Worm (Caenorhabditis elegans) whole organism, early embryonic: ENCODE data around the gene srz-18.
A peak's percentile ranks its signal among the peaks of the same experiment; 100 is the strongest.

Source experiments
- B0310.2 ChIP-seq: sonication (generic microtip); optimal IDR thresholded peaks from 2 replicates; lab custom pipeline; 2016; ENCODE audit warnings: mild to moderate bottlenecking, missing genetic modification characterization, missing compliant biosample characterization
- F13C5.2 ChIP-seq: sonication (generic microtip); optimal IDR thresholded peaks from 2 replicates; lab custom pipeline; 2017; ENCODE audit warnings: mild to moderate bottlenecking, missing genetic modification characterization, inconsistent platforms, missing compliant biosample characterization
- aly-1 ChIP-seq: sonication (generic microtip); optimal IDR thresholded peaks from 2 replicates; lab custom pipeline; 2016; ENCODE audit warnings: missing genetic modification characterization, missing compliant biosample characterization
- ama-1 ChIP-seq: fragments of 150-350 bp; optimal IDR thresholded peaks from 2 replicates; lab custom pipeline; 2014
- ceh-13 ChIP-seq: fragments of 200-800 bp; sonication (Bioruptor generic); optimal IDR thresholded peaks from 2 replicates; lab custom pipeline; 2018; ENCODE audit warnings: mild to moderate bottlenecking, missing genetic modification characterization, missing compliant biosample characterization
- ceh-36 ChIP-seq: sonication (generic microtip); optimal IDR thresholded peaks from 2 replicates; lab custom pipeline; 2016; ENCODE audit warnings: missing genetic modification characterization, inconsistent platforms, missing compliant biosample characterization
- ets-7 ChIP-seq: sonication (generic microtip); optimal IDR thresholded peaks from 2 replicates; lab custom pipeline; 2016; ENCODE audit warnings: missing genotype, missing genetic modification characterization, missing compliant biosample characterization
- flt-1 ChIP-seq: fragments of 200-800 bp; sonication (Bioruptor generic); IDR thresholded peaks from 2 replicates; pipeline ENCODE4 v1.3.6; 2022; ENCODE audit warnings: missing genetic modification characterization, missing compliant biosample characterization
- hmbx-1 ChIP-seq: sonication (generic microtip); optimal IDR thresholded peaks from 2 replicates; lab custom pipeline; 2016; ENCODE audit warnings: mild to moderate bottlenecking, missing genetic modification characterization, missing compliant biosample characterization
- hmg-4 ChIP-seq: fragments of 200-800 bp; sonication (Bioruptor generic); optimal IDR thresholded peaks from 2 replicates; lab custom pipeline; 2018; ENCODE audit warnings: mild to moderate bottlenecking, missing genetic modification characterization, missing compliant biosample characterization
- hnd-1 ChIP-seq: sonication (generic microtip); optimal IDR thresholded peaks from 2 replicates; lab custom pipeline; 2016; ENCODE audit warnings: missing genetic modification characterization, missing compliant biosample characterization
- pes-1 ChIP-seq: fragments of 200-800 bp; sonication (Bioruptor generic); IDR thresholded peaks from 2 replicates; pipeline ENCODE4 v1.3.6; 2022; ENCODE audit warnings: missing genetic modification reagents, missing genetic modification characterization, missing compliant biosample characterization
- scrt-1 ChIP-seq: fragments of 200-800 bp; sonication (Bioruptor generic); IDR thresholded peaks from 2 replicates; pipeline ENCODE4 v1.3.6; 2022; ENCODE audit warnings: missing genetic modification characterization, missing compliant biosample characterization
- sea-1 ChIP-seq: fragments of 200-800 bp; sonication (Bioruptor generic); conservative IDR thresholded peaks from 2 replicates; pipeline ENCODE4 v1.3.6; 2022; ENCODE audit warnings: missing genetic modification characterization, missing compliant biosample characterization
- tbx-11 ChIP-seq: fragments of 200-800 bp; sonication (Bioruptor generic); IDR thresholded peaks from 2 replicates; pipeline ENCODE4 v1.3.6; 2022; ENCODE audit warnings: missing genetic modification characterization, missing compliant biosample characterization
- tbx-37 ChIP-seq: fragments of 200-800 bp; sonication (Bioruptor generic); conservative IDR thresholded peaks from 2 replicates; pipeline ENCODE4 v1.3.6; 2022; ENCODE audit warnings: missing genetic modification reagents, missing genetic modification characterization, missing compliant biosample characterization
- tra-4 ChIP-seq: sonication (generic microtip); optimal IDR thresholded peaks from 2 replicates; lab custom pipeline; 2017; ENCODE audit warnings: missing genetic modification characterization, missing compliant biosample characterization

The srz-18 gene

DNA sequence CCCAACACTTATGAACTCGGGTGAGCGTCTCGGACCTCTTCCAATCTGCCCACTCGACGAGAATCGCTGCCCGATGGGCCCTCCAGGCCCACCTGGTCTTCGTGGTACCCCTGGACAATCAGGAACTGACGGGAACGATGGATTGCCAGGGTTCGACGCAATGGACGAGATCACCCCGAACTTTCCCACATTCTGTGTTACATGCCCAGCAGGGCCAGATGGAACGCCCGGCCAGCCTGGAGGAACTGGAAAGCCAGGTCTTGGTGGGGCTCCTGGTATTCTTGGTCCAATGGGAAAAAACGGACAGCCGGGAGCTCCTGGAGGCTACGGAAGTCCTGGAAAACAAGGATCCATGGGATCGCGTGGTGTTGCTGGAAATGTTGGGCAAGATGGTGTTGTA, 25.8 kb upstream of the srz-18 start:
- TF ChIP-seq scrt-1 (no peak), pes-1 (GFP tag; lab: Robert Waterston, UW) (no peak), ceh-13 (GFP tag; lab: Kevin White, UChicago) (no peak), F13C5.2 (tag; lab: Kevin White, UChicago) (no peak), aly-1 (tag; lab: Kevin White, UChicago) (no peak), tbx-11 (GFP tag; lab: Robert Waterston, UW) (no peak), flt-1 (no peak)

DNA sequence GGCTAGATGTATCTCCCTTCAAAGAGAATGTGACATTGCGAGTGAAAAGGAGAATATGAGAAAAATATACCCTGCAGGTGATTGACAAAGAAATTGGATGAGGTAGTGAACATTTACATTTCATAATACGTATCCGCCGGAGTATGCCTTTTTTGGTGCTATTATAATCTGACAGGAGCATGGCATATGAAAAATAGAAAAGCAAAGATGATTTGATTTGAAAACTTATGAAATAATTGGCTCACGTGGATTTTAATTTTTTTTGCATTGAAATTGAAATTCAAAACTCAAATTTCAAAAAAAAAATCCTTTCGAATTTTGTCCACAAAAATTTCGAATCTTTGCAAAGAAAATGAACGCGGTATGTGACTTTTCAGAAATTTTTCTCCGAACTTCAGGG, 23.5 kb upstream of the srz-18 start, which contains the start of gene ttr-11:
Gene ttr-11, plus strand, starts transcription at position 301 of the 400 bp plus-strand sequence.
- TF ChIP-seq B0310.2 (tag; lab: Kevin White, UChicago) (no peak), hmg-4 (GFP tag; lab: Kevin White, UChicago) (no peak), flt-1 (no peak), ceh-36 (tag; lab: Kevin White, UChicago) (no peak), tbx-37 (GFP tag; lab: Robert Waterston, UW) (no peak), ama-1 (lab: Kevin White, UChicago) (no peak), aly-1 (tag; lab: Kevin White, UChicago) (no peak), pes-1 (GFP tag; lab: Robert Waterston, UW) (no peak), sea-1 (GFP tag; lab: Robert Waterston, UW) (no peak), hnd-1 (no peak), ceh-13 (GFP tag; lab: Kevin White, UChicago) (no peak)

- TF ChIP-seq aly-1 (tag; lab: Kevin White, UChicago) (no peak), hmg-4 (GFP tag; lab: Kevin White, UChicago) (no peak), tra-4 (tag; lab: Kevin White, UChicago) (no peak), ceh-13 (GFP tag; lab: Kevin White, UChicago) (no peak), F13C5.2 (tag; lab: Kevin White, UChicago) (no peak), hnd-1 (no peak), flt-1 (no peak), pes-1 (GFP tag; lab: Robert Waterston, UW) (peak; percentile 36; the same call in 1 of the 2 replicates), scrt-1 (no peak)
These were observed 21.8 kb upstream of the srz-18 start, which contains the start of gene ttr-57 for ce11 chrV:20604606-20605155. Gene ttr-57 (plus strand): TSS chrV:20605105.

DNA sequence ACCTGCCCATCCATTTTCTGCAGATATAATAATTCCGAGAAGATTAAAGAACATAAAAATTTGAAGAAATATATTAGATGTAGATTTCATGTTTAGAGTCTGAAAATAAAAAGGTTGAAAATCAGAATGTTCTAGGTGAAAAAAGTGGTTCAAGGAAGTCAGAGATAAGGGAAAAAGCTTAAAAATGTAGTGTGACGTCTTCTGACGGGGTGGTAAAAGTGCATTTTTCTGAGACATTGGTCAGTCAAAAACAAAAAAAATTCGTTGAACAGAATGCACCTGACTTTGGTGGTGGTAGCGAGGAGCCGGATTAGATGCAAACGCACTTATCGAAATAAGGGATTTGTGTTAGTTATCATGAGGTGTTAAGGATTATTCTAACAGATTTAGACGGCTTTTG, 19.9 kb upstream of the srz-18 start, which contains the start of gene F46B3.23:
Gene F46B3.23, minus strand, starts transcription at position 101 of the 400 bp plus-strand sequence.
- TF ChIP-seq tbx-11 (GFP tag; lab: Robert Waterston, UW) (no peak), hmg-4 (GFP tag; lab: Kevin White, UChicago) (no peak), B0310.2 (tag; lab: Kevin White, UChicago) (no peak), scrt-1 (no peak), ceh-36 (tag; lab: Kevin White, UChicago) (no peak), flt-1 (no peak), pes-1 (GFP tag; lab: Robert Waterston, UW) (no peak), sea-1 (GFP tag; lab: Robert Waterston, UW) (no peak), tra-4 (tag; lab: Kevin White, UChicago) (no peak), ceh-13 (GFP tag; lab: Kevin White, UChicago) (no peak), tbx-37 (GFP tag; lab: Robert Waterston, UW) (no peak), ama-1 (lab: Kevin White, UChicago) (no peak), hnd-1 (no peak), aly-1 (tag; lab: Kevin White, UChicago) (no peak), ets-7 (tag; lab: Kevin White, UChicago) (no peak), F13C5.2 (tag; lab: Kevin White, UChicago) (no peak), hmbx-1 (tag; lab: Kevin White, UChicago) (no peak)

- no peak for TF ChIP-seq hmg-4 (GFP tag; lab: Kevin White, UChicago)
- TF ChIP-seq pes-1 (GFP tag; lab: Robert Waterston, UW), result no peak
- no peak for TF ChIP-seq ceh-13 (GFP tag; lab: Kevin White, UChicago)
- TF ChIP-seq hnd-1, result no peak
- no peak for TF ChIP-seq sea-1 (GFP tag; lab: Robert Waterston, UW)
- TF ChIP-seq tra-4 (tag; lab: Kevin White, UChicago), result no peak
- no peak for TF ChIP-seq flt-1
- TF ChIP-seq tbx-37 (GFP tag; lab: Robert Waterston, UW), result no peak
- no peak for TF ChIP-seq ets-7 (tag; lab: Kevin White, UChicago)
These were observed 17.8 kb upstream of the srz-18 start, which contains the start of gene ttr-12 for ce11 chrV:20608688-20609087. Gene ttr-12 (minus strand): TSS chrV:20608788.

DNA sequence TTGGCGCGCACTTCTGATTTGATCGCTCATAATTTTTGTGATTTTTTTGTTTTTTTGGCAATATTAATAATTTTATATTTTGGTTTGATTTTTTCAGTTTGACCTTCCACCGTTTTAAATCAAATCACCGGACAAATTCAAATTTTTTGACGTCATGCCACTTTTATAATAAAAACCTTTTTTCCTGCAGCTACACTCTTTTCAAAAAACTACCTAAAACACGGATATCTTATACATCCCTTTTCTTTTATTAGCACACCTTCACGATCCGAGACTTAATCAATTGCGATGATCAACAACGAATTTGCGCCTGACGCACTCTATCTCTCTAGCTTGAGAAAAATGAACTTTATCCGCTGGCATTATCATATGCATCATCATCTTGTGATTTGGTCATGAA, 17.0 kb upstream of the srz-18 start, which contains the start of gene grd-2:
Gene grd-2, plus strand, starts transcription at position 301 of the 400 bp plus-strand sequence.
- TF ChIP-seq ets-7 (tag; lab: Kevin White, UChicago), result no peak

- TF ChIP-seq ama-1 (lab: Kevin White, UChicago) (no peak), F13C5.2 (tag; lab: Kevin White, UChicago) (no peak), ceh-13 (GFP tag; lab: Kevin White, UChicago) (no peak), aly-1 (tag; lab: Kevin White, UChicago) (no peak)
These were observed 7.9 kb upstream of the srz-18 start, which contains the start of gene F46B3.7 for ce11 chrV:20618632-20619031. Gene F46B3.7 (minus strand): TSS chrV:20618732.

ce11 chrV:20623060-20623459, 3.5 kb upstream of the srz-18 start, which contains the start of gene F46B3.8:
Gene F46B3.8 (minus strand): TSS chrV:20623160.
- TF ChIP-seq hmbx-1 (tag; lab: Kevin White, UChicago), result no peak
- no peak for TF ChIP-seq aly-1 (tag; lab: Kevin White, UChicago)
- no peak for TF ChIP-seq sea-1 (GFP tag; lab: Robert Waterston, UW)
- no peak for TF ChIP-seq F13C5.2 (tag; lab: Kevin White, UChicago)
- TF ChIP-seq flt-1, result no peak
- no peak for TF ChIP-seq ama-1 (lab: Kevin White, UChicago)
- no peak for TF ChIP-seq ceh-13 (GFP tag; lab: Kevin White, UChicago)
- TF ChIP-seq tbx-11 (GFP tag; lab: Robert Waterston, UW), result no peak
- no peak for TF ChIP-seq pes-1 (GFP tag; lab: Robert Waterston, UW)
- no peak for TF ChIP-seq hnd-1
- TF ChIP-seq B0310.2 (tag; lab: Kevin White, UChicago), result no peak
- no peak for TF ChIP-seq tra-4 (tag; lab: Kevin White, UChicago)
- no peak for TF ChIP-seq tbx-37 (GFP tag; lab: Robert Waterston, UW)
- no peak for TF ChIP-seq scrt-1
- no peak for TF ChIP-seq ets-7 (tag; lab: Kevin White, UChicago)
- TF ChIP-seq ceh-36 (tag; lab: Kevin White, UChicago), result no peak
- no peak for TF ChIP-seq hmg-4 (GFP tag; lab: Kevin White, UChicago)
